Fruit fly (Drosophila melanogaster) whole organism, embryonic: ENCODE results near the gene Ppt1.
A peak's percentile ranks its signal among the peaks of the same experiment; 100 is the strongest.

Experiments used
- Blimp-1 ChIP-seq: fragments of 200-800 bp; sonication (Bioruptor generic); optimal IDR thresholded peaks from 3 replicates; lab custom pipeline; 2018; ENCODE audit warnings: missing biosample characterization, missing genetic modification characterization, mild to moderate bottlenecking, moderate library complexity, missing genetic modification reagents
- CG10959 ChIP-seq: fragments of 200-800 bp; sonication (Bioruptor generic); IDR thresholded peaks from 2 replicates; pipeline ENCODE4 v1.3.6; 2022; ENCODE audit warnings: missing biosample characterization, missing genetic modification characterization
- CG11398 ChIP-seq: fragments of 200-800 bp; sonication (Bioruptor generic); optimal IDR thresholded peaks from 2 replicates; lab custom pipeline; 2016; ENCODE audit warnings: missing biosample characterization, missing genetic modification characterization
- CG13123 ChIP-seq: fragments of 200-800 bp; sonication (Bioruptor generic); optimal IDR thresholded peaks from 2 replicates; lab custom pipeline; 2016; ENCODE audit warnings: missing biosample characterization, missing genetic modification characterization
- CG13894 ChIP-seq: fragments of 200-800 bp; sonication (Bioruptor generic); optimal IDR thresholded peaks from 3 replicates; lab custom pipeline; 2018; ENCODE audit warnings: missing biosample characterization, mild to moderate bottlenecking, missing genetic modification characterization, moderate library complexity
- CG1529 ChIP-seq: fragments of 200-800 bp; sonication (Bioruptor generic); optimal IDR thresholded peaks from 3 replicates; lab custom pipeline; 2018; ENCODE audit warnings: missing biosample characterization, missing genetic modification characterization
- CG15479 ChIP-seq: fragments of 200-800 bp; sonication (Bioruptor generic); optimal IDR thresholded peaks from 3 replicates; lab custom pipeline; 2019; ENCODE audit warnings: missing biosample characterization, mild to moderate bottlenecking, missing genetic modification characterization, moderate library complexity
- CG1647 ChIP-seq: fragments of 200-800 bp; sonication (Bioruptor generic); optimal IDR thresholded peaks from 3 replicates; lab custom pipeline; 2016; ENCODE audit warnings: missing biosample characterization, missing genetic modification characterization
- CG17361 ChIP-seq: fragments of 200-800 bp; sonication (Bioruptor generic); IDR thresholded peaks from 3 replicates; pipeline ENCODE4 v1.3.6; 2022; ENCODE audit warnings: missing biosample characterization, missing genetic modification characterization
- CG17568 ChIP-seq: fragments of 200-800 bp; sonication (Bioruptor generic); optimal IDR thresholded peaks from 2 replicates; lab custom pipeline; 2018; ENCODE audit warnings: missing biosample characterization, mild to moderate bottlenecking, missing genetic modification characterization, moderate library complexity
- CG2712 ChIP-seq: fragments of 200-800 bp; optimal IDR thresholded peaks from 3 replicates; lab custom pipeline; 2019; ENCODE audit warnings: missing biosample characterization, mild to moderate bottlenecking, missing genetic modification characterization, moderate library complexity
- CG2875 ChIP-seq: fragments of 200-800 bp; sonication (Bioruptor generic); optimal IDR thresholded peaks from 2 replicates; lab custom pipeline; 2017; ENCODE audit warnings: missing biosample characterization, mild to moderate bottlenecking, missing genetic modification characterization, missing genetic modification reagents
- CG5180 ChIP-seq: fragments of 200-800 bp; sonication (Bioruptor generic); optimal IDR thresholded peaks from 3 replicates; lab custom pipeline; 2017; ENCODE audit warnings: missing biosample characterization, missing genetic modification characterization, mild to moderate bottlenecking, moderate library complexity, missing genetic modification reagents
- CG6272 ChIP-seq: fragments of 200-800 bp; sonication (Bioruptor generic); IDR thresholded peaks from 2 replicates; pipeline ENCODE4 v1.3.6; 2022; ENCODE audit warnings: missing biosample characterization, missing genetic modification characterization
- CG7786 ChIP-seq: fragments of 200-800 bp; sonication (Bioruptor generic); optimal IDR thresholded peaks from 2 replicates; lab custom pipeline; 2016; ENCODE audit warnings: missing biosample characterization, missing genetic modification characterization
- CG7839 ChIP-seq: fragments of 200-800 bp; sonication (Bioruptor generic); optimal IDR thresholded peaks from 3 replicates; lab custom pipeline; 2018; ENCODE audit warnings: missing biosample characterization, mild to moderate bottlenecking, missing genetic modification characterization, moderate library complexity
- Dbx ChIP-seq: fragments of 200-800 bp; sonication (Bioruptor generic); IDR thresholded peaks from 3 replicates; pipeline ENCODE4 v1.3.6; 2022; ENCODE audit warnings: missing biosample characterization, missing genetic modification characterization
- Dll ChIP-seq: fragments of 200-800 bp; sonication (Bioruptor generic); IDR thresholded peaks from 4 replicates; pipeline ENCODE4 v1.3.6; 2022; ENCODE audit warnings: missing biosample characterization, missing genetic modification characterization; ENCODE audit not compliant: partially characterized antibody
- Fer2 ChIP-seq: fragments of 200-800 bp; sonication (Bioruptor generic); optimal IDR thresholded peaks from 2 replicates; lab custom pipeline; 2018; ENCODE audit warnings: missing biosample characterization, mild to moderate bottlenecking, missing genetic modification characterization, moderate library complexity
- Gug ChIP-seq: fragments of 200-800 bp; sonication (Bioruptor generic); IDR thresholded peaks from 4 replicates; pipeline ENCODE4 v1.3.6; 2022; ENCODE audit warnings: missing biosample characterization, missing genetic modification characterization
- Hr51 ChIP-seq, 2 experiments: fragments of 200-800 bp; sonication (Bioruptor generic); optimal IDR thresholded peaks; 2 replicates in 1 of 2; 3 replicates in 1 of 2; lab custom pipeline; 2016 to 2018; ENCODE audit warnings: missing biosample characterization in 2 of 2, missing genetic modification characterization in 2 of 2, mild to moderate bottlenecking in 1 of 2, moderate library complexity in 1 of 2
- Med ChIP-seq: fragments of 200-800 bp; sonication (Bioruptor generic); peaks from one replicate; lab custom pipeline; 2016; ENCODE audit warnings: missing biosample characterization, missing genetic modification characterization, mild to moderate bottlenecking, inconsistent platforms, moderate library complexity
- NC2β ChIP-seq: fragments of 200-800 bp; sonication (Bioruptor generic); optimal IDR thresholded peaks from 2 replicates; lab custom pipeline; 2016; ENCODE audit warnings: missing biosample characterization, missing genetic modification characterization
- Poxn ChIP-seq: fragments of 200-800 bp; sonication (Bioruptor generic); IDR thresholded peaks from 2 replicates; pipeline ENCODE4 v1.3.6; 2022; ENCODE audit warnings: missing biosample characterization, missing genetic modification characterization
- Ptx1 ChIP-seq: fragments of 200-800 bp; sonication (Bioruptor generic); IDR thresholded peaks from 2 replicates; pipeline ENCODE4 v1.3.6; 2022; ENCODE audit warnings: missing biosample characterization, missing genetic modification characterization
- Trl ChIP-seq, 3 experiments: fragments of >200 bp in 2 of 3; fragments of 200-800 bp in 1 of 3; sonication (Bioruptor generic) in 1 of 3; optimal IDR thresholded peaks; 2 replicates in 1 of 3; 3 replicates in 2 of 3; lab custom pipeline; 2016 to 2017; ENCODE audit warnings: missing biosample characterization in 1 of 3, missing genetic modification characterization in 1 of 3
- ab ChIP-seq: fragments of 200-800 bp; sonication (Bioruptor generic); optimal IDR thresholded peaks from 2 replicates; lab custom pipeline; 2016; ENCODE audit warnings: missing biosample characterization, missing genetic modification characterization
- ato ChIP-seq: fragments of 200-800 bp; sonication (Bioruptor generic); IDR thresholded peaks from 2 replicates; pipeline ENCODE4 v1.3.6; 2022; ENCODE audit warnings: missing biosample characterization, missing genetic modification characterization; ENCODE audit not compliant: partially characterized antibody
- bbx ChIP-seq: fragments of 200-800 bp; sonication (Bioruptor generic); IDR thresholded peaks from 2 replicates; pipeline ENCODE4 v1.3.6; 2022; ENCODE audit warnings: missing biosample characterization, missing genetic modification characterization; ENCODE audit not compliant: partially characterized antibody
- cwo ChIP-seq: fragments of 200-800 bp; sonication (Bioruptor generic); optimal IDR thresholded peaks from 3 replicates; lab custom pipeline; 2017; ENCODE audit warnings: missing biosample characterization, missing genetic modification characterization, mild to moderate bottlenecking, moderate library complexity, missing genetic modification reagents
- disco-r ChIP-seq: fragments of 200-800 bp; sonication (Bioruptor generic); optimal IDR thresholded peaks from 2 replicates; lab custom pipeline; 2016; ENCODE audit warnings: missing biosample characterization, missing genetic modification characterization
- dpn ChIP-seq, 2 experiments: fragments of 200-800 bp; sonication (Bioruptor generic); optimal IDR thresholded peaks; 3 replicates each; lab custom pipeline; 2016; ENCODE audit warnings: missing biosample characterization in 2 of 2, missing genetic modification characterization in 2 of 2
- fd64A ChIP-seq: fragments of 200-800 bp; sonication (Bioruptor generic); optimal IDR thresholded peaks from 3 replicates; lab custom pipeline; 2018; ENCODE audit warnings: missing biosample characterization, mild to moderate bottlenecking, missing genetic modification characterization
- fd96Cb ChIP-seq: fragments of 200-800 bp; sonication (Bioruptor generic); optimal IDR thresholded peaks from 2 replicates; lab custom pipeline; 2018; ENCODE audit warnings: missing biosample characterization, mild to moderate bottlenecking, missing genetic modification characterization, moderate library complexity
- grau ChIP-seq: fragments of 200-800 bp; optimal IDR thresholded peaks from 3 replicates; lab custom pipeline; 2019; ENCODE audit warnings: missing biosample characterization, mild to moderate bottlenecking, missing genetic modification characterization, moderate library complexity
- h ChIP-seq: fragments of >200 bp; optimal IDR thresholded peaks from 2 replicates; lab custom pipeline; 2017
- hb ChIP-seq: fragments of 200-800 bp; sonication (Bioruptor generic); IDR thresholded peaks from 3 replicates; pipeline ENCODE4 v1.3.6; 2022; ENCODE audit warnings: missing biosample characterization, missing genetic modification characterization; ENCODE audit not compliant: partially characterized antibody
- insv ChIP-seq, 2 experiments: fragments of 200-800 bp; sonication (Bioruptor generic); optimal IDR thresholded peaks; 3 replicates each; lab custom pipeline; 2016 to 2018; ENCODE audit warnings: missing biosample characterization in 2 of 2, missing genetic modification characterization in 2 of 2
- inv ChIP-seq: fragments of 200-800 bp; sonication (Bioruptor generic); IDR thresholded peaks from 2 replicates; pipeline ENCODE4 v1.3.6; 2022; ENCODE audit warnings: missing biosample characterization, missing genetic modification characterization; ENCODE audit not compliant: partially characterized antibody
- kah ChIP-seq: fragments of 200-800 bp; sonication (Bioruptor generic); optimal IDR thresholded peaks from 2 replicates; lab custom pipeline; 2018; ENCODE audit warnings: missing biosample characterization, mild to moderate bottlenecking, missing genetic modification characterization
- ken ChIP-seq: fragments of 200-800 bp; sonication (Bioruptor generic); IDR thresholded peaks from 3 replicates; pipeline ENCODE4 v1.3.6; 2022; ENCODE audit warnings: missing biosample characterization, missing genetic modification characterization
- lab ChIP-seq: fragments of 200-800 bp; sonication (Bioruptor generic); optimal IDR thresholded peaks from 3 replicates; lab custom pipeline; 2017; ENCODE audit warnings: missing biosample characterization, missing genetic modification characterization, mild to moderate bottlenecking, moderate library complexity, missing genetic modification reagents
- nerfin-1 ChIP-seq: fragments of 200-800 bp; sonication (Bioruptor generic); optimal IDR thresholded peaks from 3 replicates; lab custom pipeline; 2019; ENCODE audit warnings: missing biosample characterization, mild to moderate bottlenecking, missing genetic modification characterization, moderate library complexity
- pho ChIP-seq: fragments of 200-800 bp; sonication (Bioruptor generic); optimal IDR thresholded peaks from 2 replicates; lab custom pipeline; 2016; ENCODE audit warnings: missing biosample characterization, missing genetic modification characterization
- repo ChIP-seq: fragments of 200-800 bp; sonication (Bioruptor generic); optimal IDR thresholded peaks from 2 replicates; lab custom pipeline; 2016; ENCODE audit warnings: missing biosample characterization, missing genetic modification characterization
- slp2 ChIP-seq: fragments of 200-800 bp; sonication (Bioruptor generic); optimal IDR thresholded peaks from 2 replicates; lab custom pipeline; 2016; ENCODE audit warnings: missing biosample characterization, missing genetic modification characterization
- trem ChIP-seq: fragments of 200-800 bp; optimal IDR thresholded peaks from 3 replicates; lab custom pipeline; 2019; ENCODE audit warnings: missing biosample characterization, mild to moderate bottlenecking, missing genetic modification characterization, moderate library complexity
- vfl ChIP-seq: fragments of 200-800 bp; sonication (Bioruptor generic); optimal IDR thresholded peaks from 2 replicates; lab custom pipeline; 2016; ENCODE audit warnings: missing biosample characterization, missing genetic modification characterization
- vvl ChIP-seq: fragments of 200-800 bp; sonication (Bioruptor generic); IDR thresholded peaks from 2 replicates; pipeline ENCODE4 v1.3.6; 2022; ENCODE audit warnings: missing biosample characterization, missing genetic modification characterization

Ppt1 gene

dm6 chrX:8709234-8709843 is 19.3 kb upstream of the Ppt1 start, which contains the start of gene Hexo2 (continued):
- TF ChIP-seq Hr51 (GFP tag; optimal IDR thresholded peaks at IDR 0.05; lab: Kevin White, UChicago) (peak; percentile 79 to 91), Dbx (GFP tag; lab: Robert Waterston, UW) (no peak; the same call in 2 of the 3 replicates), CG13894 (tag; lab: Kevin White, UChicago) (no peak), CG5180 (peak; percentile 84), CG10959 (GFP tag; lab: Robert Waterston, UW) (peak; percentile 94), vfl (GFP tag; lab: Kevin White, UChicago) (peak; percentile 68), ken (GFP tag; lab: Robert Waterston, UW) (peak; percentile 98), repo (peak; percentile 93), slp2 (GFP tag; lab: Kevin White, UChicago) (peak; percentile 94), CG7839 (peak; percentile 92), hb (GFP tag; lab: Robert Waterston, UW) (no peak), CG1529 (peak; percentile 92), trem (peak; percentile 80), CG6272 (GFP tag; lab: Robert Waterston, UW) (peak; percentile 92), nerfin-1 (tag; lab: Kevin White, UChicago) (peak; percentile 86), kah (peak; percentile 81), Dll (GFP tag; lab: Robert Waterston, UW) (no peak), ato (GFP tag; lab: Robert Waterston, UW) (no peak), CG2875 (GFP tag; lab: Kevin White, UChicago) (peak; percentile 95), Trl (optimal IDR thresholded peaks at IDR 0.05; lab: Kevin White, UChicago) (peak in 1 of 2 experiments; percentile 18), Trl (GFP tag; optimal IDR thresholded peaks at IDR 0.05; lab: Kevin White, UChicago) (peak; percentile 91), CG17568 (GFP tag; lab: Kevin White, UChicago) (peak; percentile 82), CG11398 (GFP tag; lab: Kevin White, UChicago) (peak; percentile 90), cwo (peak; percentile 71), fd64A (GFP tag; lab: Kevin White, UChicago) (peak; percentile 91), CG2712 (tag; lab: Kevin White, UChicago) (peak; percentile 94), CG1647 (GFP tag; lab: Kevin White, UChicago) (peak; percentile 95), bbx (GFP tag; lab: Robert Waterston, UW) (no peak), fd96Cb (peak; percentile 95), NC2β (GFP tag; lab: Kevin White, UChicago) (peak; percentile 93), CG13123 (GFP tag; lab: Kevin White, UChicago) (peak; percentile 83), Blimp-1 (GFP tag; lab: Kevin White, UChicago) (peak; percentile 92), ab (peak; percentile 88), lab (peak; percentile 93), Fer2 (tag; lab: Kevin White, UChicago) (peak; percentile 58), CG7786 (GFP tag; lab: Kevin White, UChicago) (peak; percentile 88), CG17361 (GFP tag; lab: Robert Waterston, UW) (peak; percentile 91), grau (tag; lab: Kevin White, UChicago) (peak; percentile 87), Ptx1 (peak; percentile 96), inv (GFP tag; lab: Robert Waterston, UW) (no peak), h (lab: Kevin White, UChicago) (no peak), Med (peak; percentile 99), pho (GFP tag; lab: Kevin White, UChicago) (peak; percentile 76), Gug (GFP tag; lab: Robert Waterston, UW) (peak; percentile 97), disco-r (GFP tag; lab: Kevin White, UChicago) (peak; percentile 89), vvl (GFP tag; lab: Robert Waterston, UW) (peak; percentile 99), insv (GFP tag; optimal IDR thresholded peaks at IDR 0.05; lab: Kevin White, UChicago) (no peak), CG15479 (GFP tag; lab: Kevin White, UChicago) (no peak), dpn (GFP tag; optimal IDR thresholded peaks at IDR 0.05; lab: Kevin White, UChicago) (peak; percentile 93 to 96), Poxn (GFP tag; lab: Robert Waterston, UW) (no peak)
